Fruit fly (Drosophila melanogaster) whole organism, prepupa: ENCODE data around the gene Lint-1.
A peak's percentile ranks its signal among the peaks of the same experiment; 100 is the strongest.

ENCODE experiments used
- CG10669 ChIP-seq: fragments of 200-800 bp; sonication (Bioruptor generic); optimal IDR thresholded peaks from 3 replicates; lab custom pipeline; 2018; ENCODE audit warnings: missing biosample characterization, mild to moderate bottlenecking, missing genetic modification characterization, moderate library complexity
- CG11762 ChIP-seq: fragments of 200-800 bp; sonication (Bioruptor generic); optimal IDR thresholded peaks from 3 replicates; lab custom pipeline; 2016; ENCODE audit warnings: missing biosample characterization, missing genetic modification characterization; ENCODE audit not compliant: insufficient read depth
- CG15336 ChIP-seq: fragments of 200-800 bp; sonication (Bioruptor generic); IDR thresholded peaks from 2 replicates; pipeline ENCODE4 v1.3.6; 2022; ENCODE audit warnings: missing biosample characterization, missing genetic modification characterization
- CG1621 ChIP-seq: fragments of 200-800 bp; sonication (Bioruptor generic); optimal IDR thresholded peaks from 3 replicates; lab custom pipeline; 2018; ENCODE audit warnings: missing biosample characterization, mild to moderate bottlenecking, missing genetic modification characterization
- CG16779 ChIP-seq: fragments of 200-800 bp; sonication (Bioruptor generic); optimal IDR thresholded peaks from 3 replicates; lab custom pipeline; 2017; ENCODE audit warnings: missing biosample characterization, mild to moderate bottlenecking, missing genetic modification characterization
- CG6163 ChIP-seq: fragments of 200-800 bp; sonication (Bioruptor generic); IDR thresholded peaks from 3 replicates; pipeline ENCODE4 v1.3.6; 2022; ENCODE audit warnings: missing biosample characterization, missing genetic modification characterization
- CG6792 ChIP-seq: fragments of 200-800 bp; sonication (Bioruptor generic); optimal IDR thresholded peaks from 3 replicates; lab custom pipeline; 2016; ENCODE audit warnings: missing biosample characterization, missing genetic modification characterization
- Eip93F ChIP-seq: fragments of 200-800 bp; sonication (Bioruptor generic); optimal IDR thresholded peaks from 2 replicates; lab custom pipeline; 2016; ENCODE audit warnings: missing biosample characterization, mild to moderate bottlenecking, missing genetic modification characterization
- Hr39 ChIP-seq: fragments of 200-800 bp; sonication (Bioruptor generic); optimal IDR thresholded peaks from 2 replicates; lab custom pipeline; 2016; ENCODE audit warnings: missing biosample characterization, missing genetic modification characterization
- Hr4 ChIP-seq: fragments of 200-800 bp; sonication (Bioruptor generic); optimal IDR thresholded peaks from 3 replicates; lab custom pipeline; 2016; ENCODE audit warnings: missing biosample characterization, missing genetic modification characterization
- Sox14 ChIP-seq: fragments of 200-800 bp; sonication (Bioruptor generic); optimal IDR thresholded peaks from 3 replicates; lab custom pipeline; 2016; ENCODE audit warnings: missing biosample characterization, missing genetic modification characterization
- fd59A ChIP-seq: fragments of 200-800 bp; sonication (Bioruptor generic); optimal IDR thresholded peaks from 2 replicates; lab custom pipeline; 2017; ENCODE audit warnings: missing biosample characterization, mild to moderate bottlenecking, missing genetic modification characterization, missing genetic modification reagents
- lz ChIP-seq: fragments of 200-800 bp; sonication (Bioruptor generic); optimal IDR thresholded peaks from 3 replicates; lab custom pipeline; 2016; ENCODE audit warnings: missing biosample characterization, missing genetic modification characterization
- spab ChIP-seq: fragments of 200-800 bp; sonication (Bioruptor generic); optimal IDR thresholded peaks from 2 replicates; lab custom pipeline; 2017; ENCODE audit warnings: missing biosample characterization, mild to moderate bottlenecking, missing genetic modification characterization, missing genetic modification reagents
- ss ChIP-seq, 2 experiments: fragments of 200-800 bp; sonication (Bioruptor generic); optimal IDR thresholded peaks; 2 replicates in 1 of 2; 3 replicates in 1 of 2; lab custom pipeline; 2017 to 2018; ENCODE audit warnings: mild to moderate bottlenecking in 2 of 2, missing biosample characterization in 2 of 2, missing genetic modification characterization in 2 of 2, moderate library complexity in 1 of 2
- svp ChIP-seq: fragments of 200-800 bp; sonication (Bioruptor generic); peaks from one replicate; lab custom pipeline; 2016; ENCODE audit warnings: missing biosample characterization, missing genetic modification characterization
- topi ChIP-seq: fragments of 200-800 bp; sonication (Bioruptor generic); optimal IDR thresholded peaks from 3 replicates; lab custom pipeline; 2016; ENCODE audit warnings: missing biosample characterization, missing genetic modification characterization

Gene Lint-1

DNA sequence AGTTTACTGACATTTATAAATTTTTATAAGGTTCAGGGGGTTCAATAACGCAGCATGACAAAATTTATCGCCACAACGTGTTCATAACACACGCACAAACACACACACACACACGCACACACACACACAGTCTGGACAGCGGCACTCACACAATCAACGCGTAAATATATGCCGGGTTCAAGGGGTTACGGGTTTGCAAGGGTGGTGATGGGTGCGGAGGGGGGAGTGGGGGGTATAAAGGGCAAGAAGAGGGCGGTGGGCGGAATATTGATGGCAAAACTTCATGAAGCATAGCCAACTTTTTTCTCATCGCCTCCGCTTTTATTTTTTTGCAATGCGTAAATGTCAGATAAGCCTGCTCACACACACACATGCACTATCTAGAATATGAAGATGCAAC lies 26.9 kb downstream of the Lint-1 start:
- TF ChIP-seq svp, result peak; percentile 23
- TF ChIP-seq CG1621, result no peak

DNA sequence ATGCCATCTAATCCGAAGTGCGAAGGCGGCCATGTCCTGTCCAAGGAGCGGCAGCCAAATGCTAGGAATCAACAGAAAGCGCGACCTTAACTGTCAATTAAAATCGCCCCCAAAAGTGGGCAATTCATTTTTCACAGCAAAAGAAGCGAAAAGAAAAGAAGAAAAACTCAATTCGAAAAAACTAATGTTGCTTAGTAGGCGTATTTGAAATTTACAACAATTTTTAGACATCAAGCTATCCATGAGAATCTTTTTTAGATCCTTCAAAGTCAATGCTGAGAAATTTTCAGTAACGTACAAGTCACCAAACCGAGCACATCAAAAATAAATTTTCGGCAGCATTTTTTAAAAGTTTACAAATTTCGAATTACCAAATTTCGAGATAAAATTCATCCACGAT lies 33.5 kb downstream of the Lint-1 start, which contains the start of gene CG15200:
CG15200 (plus strand) TSS at position 301 of the 400 bp plus-strand sequence.
- TF ChIP-seq CG6163 (GFP tag; lab: Robert Waterston, UW) (no peak), CG6792 (no peak), spab (no peak), ss (GFP tag; optimal IDR thresholded peaks at IDR 0.05; lab: Kevin White, UChicago) (no peak), CG15336 (no peak), Sox14 (no peak), fd59A (GFP tag; lab: Kevin White, UChicago) (no peak)

DNA sequence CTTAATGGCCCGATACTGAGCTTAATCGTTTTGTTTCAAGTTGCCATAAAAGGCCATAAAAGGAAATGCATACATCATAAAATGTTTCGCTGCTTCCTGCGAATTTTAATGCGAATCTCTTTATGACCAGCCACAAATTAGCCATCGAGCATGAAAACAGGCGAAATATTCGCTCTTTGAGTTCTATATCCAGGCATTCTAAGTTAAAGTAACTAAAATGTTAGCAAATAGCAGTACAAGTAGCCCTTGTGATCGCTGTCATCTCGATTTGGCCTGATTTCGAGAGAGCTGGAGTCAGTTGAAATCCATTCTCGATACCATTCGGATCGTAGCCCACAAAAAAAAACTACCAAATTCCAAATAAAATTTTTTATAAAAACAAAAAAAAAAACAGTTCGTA lies 52.8 kb downstream of the Lint-1 start, which contains the start of gene CG11106:
CG11106 (plus strand) TSS at position 301 of the 400 bp plus-strand sequence.
- TF ChIP-seq Sox14, result no peak
- TF ChIP-seq Hr39, result no peak
- TF ChIP-seq spab, result no peak
- no peak for TF ChIP-seq topi (GFP tag; lab: Kevin White, UChicago)
- no peak for TF ChIP-seq CG11762
- TF ChIP-seq Eip93F, result no peak
- no peak for TF ChIP-seq lz (GFP tag; lab: Kevin White, UChicago)
- TF ChIP-seq CG10669, result no peak
- no peak for TF ChIP-seq CG16779
- no peak for TF ChIP-seq svp
- TF ChIP-seq Hr4 (GFP tag; lab: Kevin White, UChicago), result no peak
- no peak for TF ChIP-seq fd59A (GFP tag; lab: Kevin White, UChicago)
